Worm (Caenorhabditis elegans) whole organism, L4 larva: Measurements from ENCODE around the gene kin-21.

Source experiments
- F49E8.2 ChIP-seq: sonication (generic microtip); optimal IDR thresholded peaks from 2 replicates; lab custom pipeline; 2016; ENCODE audit warnings: missing compliant biosample characterization, mild to moderate bottlenecking, missing genetic modification characterization, borderline replicate concordance
- fos-1 ChIP-seq: fragments of 150-350 bp; optimal IDR thresholded peaks from 2 replicates; lab custom pipeline; 2014; ENCODE audit warnings: missing biosample characterization, missing genetic modification characterization
- lin-39 ChIP-seq: fragments of 150-350 bp; optimal IDR thresholded peaks from 2 replicates; lab custom pipeline; 2014; ENCODE audit warnings: missing biosample characterization, missing genetic modification reagents, missing genetic modification characterization
- pha-4 ChIP-seq, 2 experiments: fragments of 150-350 bp in 1 of 2; fragments of 200-800 bp in 1 of 2; sonication (Bioruptor generic) in 1 of 2; IDR thresholded peaks in 1 of 2; optimal IDR thresholded peaks in 1 of 2; 2 replicates each; pipeline versions ENCODE4 v1.3.6 to Lab custom; 2014 to 2022; ENCODE audit warnings: missing genetic modification characterization in 2 of 2, missing genetic modification reagents in 2 of 2, missing biosample characterization in 1 of 2, missing compliant biosample characterization in 1 of 2
- unc-39 ChIP-seq: sonication (generic microtip); optimal IDR thresholded peaks from 2 replicates; lab custom pipeline; 2017; ENCODE audit warnings: missing biosample characterization, missing genetic modification characterization
- zag-1 ChIP-seq: fragments of 150-350 bp; optimal IDR thresholded peaks from 2 replicates; lab custom pipeline; 2014; ENCODE audit warnings: missing biosample characterization, missing genetic modification characterization

ce11 chrIV:9858970-9859369, 26.3 kb downstream of the kin-21 start:
- TF ChIP-seq zag-1 (tag; lab: Kevin White, UChicago) (no peak), F49E8.2 (tag; lab: Kevin White, UChicago) (no peak), pha-4 (GFP tag; IDR thresholded peaks at IDR 0.05; lab: Robert Waterston, UW) (no peak), pha-4 (tag; optimal IDR thresholded peaks at IDR 0.05; lab: Kevin White, UChicago) (no peak), unc-39 (tag; lab: Kevin White, UChicago) (no peak), fos-1 (tag; lab: Kevin White, UChicago) (no peak), lin-39 (tag; lab: Kevin White, UChicago) (no peak)
